Worm (Caenorhabditis elegans): Measurements from ENCODE around the gene C24B9.3.

ce11 chrV:2740228-2740627 is 28.8 kb upstream of the C24B9.3 start, which contains the start of gene srg-61:
- no peak for TF ChIP-seq W03F9.2 (tag; optimal IDR thresholded peaks at IDR 0.05)
- no peak for TF ChIP-seq him-1 (tag; optimal IDR thresholded peaks at IDR 0.05)
- TF ChIP-seq dao-5 (tag; optimal IDR thresholded peaks at IDR 0.05), result no peak
